Fruit fly (Drosophila melanogaster): Measurements from ENCODE around the gene bocks.

The bocks gene

dm6 chr3R:9613124-9613523 is 22.3 kb upstream of the bocks start (continued):
- TF ChIP-seq tll (GFP tag; optimal IDR thresholded peaks at IDR 0.05), result no peak
- TF ChIP-seq schlank (tag; optimal IDR thresholded peaks at IDR 0.05), result peak; percentile 7
- TF ChIP-seq CG2875 (GFP tag; optimal IDR thresholded peaks at IDR 0.05), result peak; percentile 24
- peak; percentile 81 for TF ChIP-seq CG18599 (GFP tag; optimal IDR thresholded peaks at IDR 0.05)
- no peak for TF ChIP-seq CG3065 (GFP tag; optimal IDR thresholded peaks at IDR 0.05)
- TF ChIP-seq Optix (GFP tag; IDR thresholded peaks at IDR 0.05), result no peak
- TF ChIP-seq chinmo (GFP tag; IDR thresholded peaks at IDR 0.05; ENCODE audit: partially characterized antibody), result no peak
- TF ChIP-seq sim (GFP tag; IDR thresholded peaks at IDR 0.05), result no peak
- peak; percentile 60 for TF ChIP-seq cwo (GFP tag; optimal IDR thresholded peaks at IDR 0.05)
- peak; percentile 24 for TF ChIP-seq CG12942 (GFP tag; optimal IDR thresholded peaks at IDR 0.05)
- no peak for TF ChIP-seq CG10321 (GFP tag; IDR thresholded peaks at IDR 0.05)
- peak; percentile 27 for TF ChIP-seq CG7786 (GFP tag; optimal IDR thresholded peaks at IDR 0.05)
- TF ChIP-seq CG6254 (GFP tag; optimal IDR thresholded peaks at IDR 0.05), result peak; percentile 30
- TF ChIP-seq HHEX (GFP tag; optimal IDR thresholded peaks at IDR 0.05), result peak; percentile 62
- no peak for TF ChIP-seq Jarid2 (GFP tag; optimal IDR thresholded peaks at IDR 0.05)
- TF ChIP-seq dimm (GFP tag; IDR thresholded peaks at IDR 0.05), result 0 out of 2 replicates have a peak, but pooled peaks have one; percentile 13
- TF ChIP-seq CG2202 (tag; optimal IDR thresholded peaks at IDR 0.05), result no peak
- TF ChIP-seq cad (GFP tag; optimal IDR thresholded peaks at IDR 0.05), result no peak
- TF ChIP-seq pan (optimal IDR thresholded peaks at IDR 0.05), result no peak
- TF ChIP-seq pan (GFP tag; optimal IDR thresholded peaks at IDR 0.05 in 1 of 2, IDR thresholded peaks at IDR 0.05 in 1 of 2), result peak in 1 of 2 experiments; percentile 72
- TF ChIP-seq Deaf1 (tag; optimal IDR thresholded peaks at IDR 0.05), result peak; percentile 13
- TF ChIP-seq CG1233 (GFP tag; optimal IDR thresholded peaks at IDR 0.05), result peak; percentile 48
- TF ChIP-seq peb (GFP tag; IDR thresholded peaks at IDR 0.05), result no peak
- peak; percentile 36 for TF ChIP-seq CG5180 (GFP tag; optimal IDR thresholded peaks at IDR 0.05)
- peak; percentile 57 to 70 for TF ChIP-seq dpn (GFP tag; optimal IDR thresholded peaks at IDR 0.05)
- no peak for TF ChIP-seq jigr1 (GFP tag; IDR thresholded peaks at IDR 0.05)
- TF ChIP-seq bigmax (GFP tag; optimal IDR thresholded peaks at IDR 0.05), result no peak
- TF ChIP-seq Xrp1 (GFP tag; IDR thresholded peaks at IDR 0.05), result peak; percentile 57
- peak; percentile 33 for TF ChIP-seq CG9817 (tag; optimal IDR thresholded peaks at IDR 0.05)
- no peak for TF ChIP-seq CG3838 (GFP tag; optimal IDR thresholded peaks at IDR 0.05)
- TF ChIP-seq CG8944 (GFP tag; optimal IDR thresholded peaks at IDR 0.05), result peak; percentile 60
- TF ChIP-seq Blimp-1 (GFP tag; optimal IDR thresholded peaks at IDR 0.05), result peak; percentile 57
- TF ChIP-seq insv (GFP tag; optimal IDR thresholded peaks at IDR 0.05), result no peak
- TF ChIP-seq trh (GFP tag; optimal IDR thresholded peaks at IDR 0.05), result no peak
- peak; percentile 80 for TF ChIP-seq Fer1 (GFP tag; optimal IDR thresholded peaks at IDR 0.05)
- peak; percentile 43 for TF ChIP-seq CG10654 (GFP tag; optimal IDR thresholded peaks at IDR 0.05)
- peak; percentile 65 for TF ChIP-seq CG1024 (GFP tag; IDR thresholded peaks at IDR 0.05)
- TF ChIP-seq ab (GFP tag; optimal IDR thresholded peaks at IDR 0.05), result no peak
- TF ChIP-seq Mrtf (GFP tag; IDR thresholded peaks at IDR 0.05), result no peak; the same call in 2 of the 3 replicates
- peak; percentile 64 for TF ChIP-seq row (GFP tag; IDR thresholded peaks at IDR 0.05)
- peak; percentile 61; the same call in 2 of the 3 replicates for TF ChIP-seq ci (GFP tag; IDR thresholded peaks at IDR 0.05)
- no peak for TF ChIP-seq gfzf (GFP tag; optimal IDR thresholded peaks at IDR 0.05)
- TF ChIP-seq CG13624 (GFP tag; optimal IDR thresholded peaks at IDR 0.05), result peak; percentile 62
- TF ChIP-seq Hmx (GFP tag; optimal IDR thresholded peaks at IDR 0.05), result no peak
- TF ChIP-seq ase (GFP tag; IDR thresholded peaks at IDR 0.05), result no peak; the same call in 1 of the 3 replicates
- no peak for TF ChIP-seq CG8281 (tag; optimal IDR thresholded peaks at IDR 0.05)
- TF ChIP-seq p53 (GFP tag; optimal IDR thresholded peaks at IDR 0.05), result peak; percentile 4
- TF ChIP-seq CG17612 (GFP tag; IDR thresholded peaks at IDR 0.05), result 0 out of 2 replicates have a peak, but pooled peaks have one; percentile 8
- no peak for TF ChIP-seq Nf-YC (tag; optimal IDR thresholded peaks at IDR 0.05)
- peak; percentile 13 for TF ChIP-seq CG11723 (GFP tag; optimal IDR thresholded peaks at IDR 0.05)
- no peak for TF ChIP-seq odd (GFP tag; optimal IDR thresholded peaks at IDR 0.05)

Measured in whole organism, embryonic.